Worm (Caenorhabditis elegans): Measurements from ENCODE around the gene col-166.

DNA sequence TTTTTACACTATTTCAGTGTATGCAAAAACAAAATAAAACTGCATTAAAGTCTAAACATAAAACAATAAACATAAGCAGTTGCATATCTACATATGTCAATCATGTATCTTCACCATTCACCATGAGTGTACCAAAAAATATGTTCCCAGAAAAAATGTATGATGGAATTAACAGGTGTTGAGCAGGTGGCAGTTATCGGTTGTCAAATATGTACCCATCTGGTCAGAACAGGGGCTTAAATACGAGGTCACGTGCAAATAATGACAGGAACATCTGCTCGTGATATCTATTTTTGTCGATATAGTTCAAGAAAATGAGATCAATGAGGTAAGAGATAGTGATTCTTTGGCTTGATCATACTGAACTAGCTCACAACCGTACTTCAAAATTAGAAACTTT lies 20.7 kb upstream of the col-166 start:
- TF ChIP-seq lin-11 (tag; optimal IDR thresholded peaks at IDR 0.05) = no peak
- no peak for TF ChIP-seq ceh-18 (tag; optimal IDR thresholded peaks at IDR 0.05)
- no peak for TF ChIP-seq ceh-48 (tag; optimal IDR thresholded peaks at IDR 0.05)
- TF ChIP-seq F13H6.1 (tag; optimal IDR thresholded peaks at IDR 0.05) = no peak
- no peak for TF ChIP-seq unc-86 (tag; optimal IDR thresholded peaks at IDR 0.05)
- no peak for TF ChIP-seq ztf-16 (tag; optimal IDR thresholded peaks at IDR 0.05)
- TF ChIP-seq elt-4 (tag; optimal IDR thresholded peaks at IDR 0.05) = no peak
- TF ChIP-seq fkh-10 (GFP tag; optimal IDR thresholded peaks at IDR 0.05) = no peak
